Worm (Caenorhabditis elegans) whole organism, L1 larva: ENCODE data around the gene clec-179.

Experiments used
- aha-1 ChIP-seq: fragments of 150-350 bp; optimal IDR thresholded peaks from 2 replicates; lab custom pipeline; 2014; ENCODE audit warnings: missing biosample characterization, missing genetic modification characterization
- alr-1 ChIP-seq: fragments of 200-800 bp; sonication (Bioruptor generic); optimal IDR thresholded peaks from 2 replicates; lab custom pipeline; 2018; ENCODE audit warnings: borderline replicate concordance, mild to moderate bottlenecking, missing genetic modification characterization, missing compliant biosample characterization
- ama-1 ChIP-seq: fragments of 150-350 bp; optimal IDR thresholded peaks from 2 replicates; lab custom pipeline; 2014
- blmp-1 ChIP-seq: fragments of 150-350 bp; optimal IDR thresholded peaks from 2 replicates; lab custom pipeline; 2014; ENCODE audit warnings: missing biosample characterization, missing genetic modification characterization
- ceh-8 ChIP-seq: fragments of 200-800 bp; sonication (Bioruptor generic); optimal IDR thresholded peaks from 2 replicates; lab custom pipeline; 2018; ENCODE audit warnings: mild to moderate bottlenecking, missing genetic modification characterization, moderate library complexity, missing compliant biosample characterization
- ces-1 ChIP-seq: fragments of 150-350 bp; optimal IDR thresholded peaks from 2 replicates; lab custom pipeline; 2014; ENCODE audit warnings: missing biosample characterization, missing genetic modification reagents, missing genetic modification characterization
- efl-1 ChIP-seq, 4 experiments: fragments of 150-350 bp; optimal IDR thresholded peaks in 3 of 4; peaks in 1 of 4; 1 replicate in 1 of 4; 2 replicates in 3 of 4; lab custom pipeline; 2014; ENCODE audit warnings: missing biosample characterization in 2 of 4, missing genetic modification characterization in 2 of 4, missing genetic modification reagents in 2 of 4
- efl-3 ChIP-seq: fragments of 200-800 bp; sonication (Bioruptor generic); optimal IDR thresholded peaks from 2 replicates; lab custom pipeline; 2018; ENCODE audit warnings: mild to moderate bottlenecking, missing genetic modification characterization, missing compliant biosample characterization
- elt-2 ChIP-seq: sonication (generic microtip); optimal IDR thresholded peaks from 2 replicates; lab custom pipeline; 2016; ENCODE audit warnings: missing genetic modification characterization, mild to moderate bottlenecking, inconsistent platforms, missing compliant biosample characterization, missing genetic modification reagents
- fos-1 ChIP-seq: fragments of 150-350 bp; optimal IDR thresholded peaks from 2 replicates; lab custom pipeline; 2014; ENCODE audit warnings: missing biosample characterization, missing genetic modification characterization
- isw-1 ChIP-seq: fragments of 200-800 bp; sonication (Bioruptor generic); IDR thresholded peaks from 2 replicates; pipeline ENCODE4 v1.3.6; 2022; ENCODE audit warnings: missing genetic modification characterization, missing compliant biosample characterization
- jun-1 ChIP-seq: fragments of 150-350 bp; optimal IDR thresholded peaks from 2 replicates; lab custom pipeline; 2014; ENCODE audit warnings: missing biosample characterization, missing genetic modification reagents, missing genetic modification characterization
- lin-14 ChIP-seq: fragments of 200-800 bp; sonication (Bioruptor generic); optimal IDR thresholded peaks from 2 replicates; lab custom pipeline; 2018; ENCODE audit warnings: mild to moderate bottlenecking, missing genetic modification characterization, moderate library complexity, missing compliant biosample characterization
- lin-35 ChIP-seq, 2 experiments: fragments of 150-350 bp; optimal IDR thresholded peaks; 2 replicates each; lab custom pipeline; 2014; ENCODE audit warnings: missing biosample characterization in 2 of 2, missing genetic modification characterization in 2 of 2, missing genetic modification reagents in 2 of 2
- lsy-2 ChIP-seq, 2 experiments: fragments of 150-350 bp; optimal IDR thresholded peaks; 2 replicates each; lab custom pipeline; 2014; ENCODE audit warnings: missing biosample characterization in 2 of 2, missing genetic modification characterization in 2 of 2
- mab-9 ChIP-seq: fragments of 200-800 bp; sonication (Bioruptor generic); IDR thresholded peaks from 2 replicates; pipeline ENCODE4 v1.3.6; 2022; ENCODE audit warnings: missing genetic modification reagents, missing genetic modification characterization, missing compliant biosample characterization
- mdl-1 ChIP-seq, 2 experiments: fragments of 150-350 bp; optimal IDR thresholded peaks; 2 replicates each; lab custom pipeline; 2014 to 2017; ENCODE audit warnings: missing biosample characterization in 2 of 2, missing genetic modification characterization in 2 of 2, inconsistent platforms in 1 of 2
- mef-2 ChIP-seq: fragments of 150-350 bp; optimal IDR thresholded peaks from 2 replicates; lab custom pipeline; 2014; ENCODE audit warnings: missing biosample characterization, missing genetic modification characterization
- nhr-11 ChIP-seq: fragments of 150-350 bp; optimal IDR thresholded peaks from 2 replicates; lab custom pipeline; 2014; ENCODE audit warnings: missing biosample characterization, missing genetic modification characterization
- nhr-28 ChIP-seq: fragments of 150-350 bp; optimal IDR thresholded peaks from 2 replicates; lab custom pipeline; 2014; ENCODE audit warnings: missing biosample characterization, missing genetic modification characterization
- nhr-71 ChIP-seq: sonication (generic microtip); optimal IDR thresholded peaks from 2 replicates; lab custom pipeline; 2016; ENCODE audit warnings: mild to moderate bottlenecking, missing genetic modification characterization, moderate library complexity, missing compliant biosample characterization
- nhr-85 ChIP-seq: sonication (generic microtip); peaks from one replicate; lab custom pipeline; 2016; ENCODE audit warnings: missing genetic modification characterization, inconsistent platforms, missing compliant biosample characterization
- pqm-1 ChIP-seq: sonication (generic microtip); optimal IDR thresholded peaks from 3 replicates; lab custom pipeline; 2017; ENCODE audit warnings: missing biosample characterization, missing genetic modification characterization
- rnt-1 ChIP-seq: sonication (generic microtip); optimal IDR thresholded peaks from 2 replicates; lab custom pipeline; 2016; ENCODE audit warnings: mild to moderate bottlenecking, missing genetic modification characterization, moderate library complexity, missing compliant biosample characterization
- snpc-4 ChIP-seq: fragments of 150-350 bp; optimal IDR thresholded peaks from 2 replicates; lab custom pipeline; 2014; ENCODE audit warnings: missing biosample characterization, missing genetic modification characterization
- sox-4 ChIP-seq: sonication (generic microtip); optimal IDR thresholded peaks from 2 replicates; lab custom pipeline; 2016; ENCODE audit warnings: missing genetic modification characterization, missing compliant biosample characterization
- sup-37 ChIP-seq: fragments of 200-800 bp; sonication (Bioruptor generic); optimal IDR thresholded peaks from 2 replicates; lab custom pipeline; 2018; ENCODE audit warnings: mild to moderate bottlenecking, missing genetic modification characterization, missing compliant biosample characterization
- swsn-7 ChIP-seq: sonication (generic microtip); optimal IDR thresholded peaks from 2 replicates; lab custom pipeline; 2016; ENCODE audit warnings: missing genetic modification characterization, missing compliant biosample characterization
- tbx-2 ChIP-seq: sonication (generic microtip); optimal IDR thresholded peaks from 2 replicates; lab custom pipeline; 2016; ENCODE audit warnings: missing genetic modification characterization, missing compliant biosample characterization
- unc-30 ChIP-seq: sonication (generic microtip); optimal IDR thresholded peaks from 2 replicates; lab custom pipeline; 2017; ENCODE audit warnings: missing biosample characterization, missing genetic modification characterization
- unc-86 ChIP-seq: sonication (generic microtip); optimal IDR thresholded peaks from 2 replicates; lab custom pipeline; 2016; ENCODE audit warnings: missing genetic modification characterization, missing compliant biosample characterization
- zip-4 ChIP-seq: fragments of 200-800 bp; sonication (Bioruptor generic); optimal IDR thresholded peaks from 2 replicates; lab custom pipeline; 2018; ENCODE audit warnings: mild to moderate bottlenecking, missing genetic modification characterization, moderate library complexity, missing compliant biosample characterization
- ztf-4 ChIP-seq: fragments of 150-350 bp; optimal IDR thresholded peaks from 2 replicates; lab custom pipeline; 2014; ENCODE audit warnings: missing biosample characterization, missing genetic modification characterization

clec-179 gene

ce11 chrIV:7216210-7216609, 31.7 kb upstream of the clec-179 start:
- TF ChIP-seq elt-2 (tag; lab: Kevin White, UChicago) = no peak
- no peak for TF ChIP-seq sup-37
- TF ChIP-seq ces-1 (GFP tag; lab: Kevin White, UChicago) = no peak
- no peak for TF ChIP-seq jun-1
- TF ChIP-seq efl-3 (GFP tag; lab: Kevin White, UChicago) = no peak
- no peak for TF ChIP-seq ama-1
- no peak for TF ChIP-seq aha-1 (tag; lab: Kevin White, UChicago)
- TF ChIP-seq lsy-2 (tag; optimal IDR thresholded peaks at IDR 0.05; lab: Kevin White, UChicago) = no peak
- TF ChIP-seq isw-1 (GFP tag; lab: Robert Waterston, UW) = no peak

- TF ChIP-seq lin-35 (GFP tag; optimal IDR thresholded peaks at IDR 0.05; lab: Kevin White, UChicago) = peak in 1 of 2 experiments; percentile 14
- no peak for TF ChIP-seq lin-14
These were observed 28.3 kb upstream of the clec-179 start for ce11 chrIV:7212769-7213168.

- TF ChIP-seq ama-1 (no peak), swsn-7 (no peak), tbx-2 (no peak), ceh-8 (GFP tag; lab: Kevin White, UChicago) (no peak), pqm-1 (tag; lab: Kevin White, UChicago) (no peak)
- TF ChIP-seq, all 84 proteins: peak for 0
These were observed 26.8 kb upstream of the clec-179 start for ce11 chrIV:7211313-7211712.

DNA sequence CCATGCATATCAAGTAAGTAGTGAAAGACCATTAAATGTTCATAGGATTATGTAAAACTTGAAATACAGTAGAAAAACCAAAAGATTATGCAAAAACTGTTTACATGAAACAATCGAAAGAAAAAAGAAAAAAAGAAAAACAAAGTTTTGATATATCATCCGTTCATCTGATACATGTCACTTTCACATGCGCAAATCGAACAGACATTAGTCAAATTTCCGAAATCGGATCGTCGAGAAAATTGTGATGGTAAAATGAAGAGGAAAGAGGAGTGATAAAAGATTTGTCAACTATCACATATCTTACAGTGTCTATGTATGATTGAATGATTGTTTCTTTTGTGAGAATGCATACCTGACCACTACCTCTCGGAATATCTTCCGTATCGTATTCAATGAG, 24.5 kb upstream of the clec-179 start:
- TF ChIP-seq blmp-1 (tag; lab: Kevin White, UChicago) (peak; percentile 90), efl-1 (optimal IDR thresholded peaks at IDR 0.05; lab: Kevin White, UChicago) (no peak), efl-1 (GFP tag; optimal IDR thresholded peaks at IDR 0.05 in 1 of 2; lab: Kevin White, UChicago) (peak in 1 of 2 experiments; percentile 43), ztf-4 (tag; lab: Kevin White, UChicago) (no peak)

- TF ChIP-seq ceh-8 (GFP tag; lab: Kevin White, UChicago) = no peak
- no peak for TF ChIP-seq unc-86 (tag; lab: Kevin White, UChicago)
- TF ChIP-seq lin-35 (GFP tag; optimal IDR thresholded peaks at IDR 0.05; lab: Kevin White, UChicago) = no peak
- no peak for TF ChIP-seq zip-4 (GFP tag; lab: Kevin White, UChicago)
- TF ChIP-seq mef-2 (tag; lab: Kevin White, UChicago) = no peak
- no peak for TF ChIP-seq nhr-28 (tag; lab: Kevin White, UChicago)
- TF ChIP-seq fos-1 (tag; lab: Kevin White, UChicago) = no peak
- no peak for TF ChIP-seq snpc-4 (tag; lab: Kevin White, UChicago)
- no peak for TF ChIP-seq ces-1 (GFP tag; lab: Kevin White, UChicago)
- TF ChIP-seq nhr-85 = no peak
- no peak for TF ChIP-seq mdl-1 (tag; optimal IDR thresholded peaks at IDR 0.05; lab: Kevin White, UChicago)
- no peak for TF ChIP-seq nhr-11
- no peak for TF ChIP-seq swsn-7
- TF ChIP-seq alr-1 (tag; lab: Kevin White, UChicago) = no peak
- no peak for TF ChIP-seq rnt-1
- no peak for TF ChIP-seq sox-4
- TF ChIP-seq mab-9 (GFP tag; lab: Robert Waterston, UW) = no peak
These were observed 21.5 kb upstream of the clec-179 start, which contains the start of gene kcc-1 for ce11 chrIV:7205969-7206368. kcc-1 (plus strand) TSS chrIV:7206269.

ce11 chrIV:7203696-7204095, 19.2 kb upstream of the clec-179 start, which contains the start of gene R13A1.3:
R13A1.3 (plus strand) TSS chrIV:7203996.
- TF ChIP-seq unc-86 (tag; lab: Kevin White, UChicago) (no peak), nhr-71 (tag; lab: Kevin White, UChicago) (no peak), unc-30 (tag; lab: Kevin White, UChicago) (no peak)
